Worm (Caenorhabditis elegans) whole organism, L1 larva: Measurements from ENCODE around the gene C49C8.2.

Experiments
- C16A3.4 ChIP-seq: fragments of 150-350 bp; optimal IDR thresholded peaks from 2 replicates; lab custom pipeline; 2014; ENCODE audit warnings: missing biosample characterization, missing genetic modification characterization
- alr-1 ChIP-seq: fragments of 200-800 bp; sonication (Bioruptor generic); optimal IDR thresholded peaks from 2 replicates; lab custom pipeline; 2018; ENCODE audit warnings: borderline replicate concordance, mild to moderate bottlenecking, missing genetic modification characterization, missing compliant biosample characterization
- blmp-1 ChIP-seq: fragments of 150-350 bp; optimal IDR thresholded peaks from 2 replicates; lab custom pipeline; 2014; ENCODE audit warnings: missing biosample characterization, missing genetic modification characterization
- ceh-88 ChIP-seq: fragments of 200-800 bp; sonication (Bioruptor generic); IDR thresholded peaks from 2 replicates; pipeline ENCODE4 v1.3.6; 2022; ENCODE audit warnings: missing genetic modification characterization, missing compliant biosample characterization
- ceh-90 ChIP-seq: sonication (generic microtip); optimal IDR thresholded peaks from 2 replicates; lab custom pipeline; 2016; ENCODE audit warnings: missing genetic modification characterization, missing compliant biosample characterization
- dsc-1 ChIP-seq: sonication (generic microtip); optimal IDR thresholded peaks from 2 replicates; lab custom pipeline; 2016; ENCODE audit warnings: mild to moderate bottlenecking, missing genetic modification characterization, missing compliant biosample characterization
- efl-1 ChIP-seq, 4 experiments: fragments of 150-350 bp; optimal IDR thresholded peaks in 3 of 4; peaks in 1 of 4; 1 replicate in 1 of 4; 2 replicates in 3 of 4; lab custom pipeline; 2014; ENCODE audit warnings: missing biosample characterization in 2 of 4, missing genetic modification characterization in 2 of 4, missing genetic modification reagents in 2 of 4
- efl-3 ChIP-seq: fragments of 200-800 bp; sonication (Bioruptor generic); optimal IDR thresholded peaks from 2 replicates; lab custom pipeline; 2018; ENCODE audit warnings: mild to moderate bottlenecking, missing genetic modification characterization, missing compliant biosample characterization
- egl-13 ChIP-seq: sonication (generic microtip); optimal IDR thresholded peaks from 2 replicates; lab custom pipeline; 2016; ENCODE audit warnings: missing genotype, missing genetic modification reagents, missing genetic modification characterization, missing compliant biosample characterization
- elt-2 ChIP-seq: sonication (generic microtip); optimal IDR thresholded peaks from 2 replicates; lab custom pipeline; 2016; ENCODE audit warnings: missing genetic modification characterization, mild to moderate bottlenecking, inconsistent platforms, missing compliant biosample characterization, missing genetic modification reagents
- ets-5 ChIP-seq: fragments of 200-800 bp; sonication (Bioruptor generic); IDR thresholded peaks from 2 replicates; pipeline ENCODE4 v1.3.6; 2022; ENCODE audit warnings: missing genetic modification characterization, missing compliant biosample characterization
- fkh-4 ChIP-seq: sonication (generic microtip); optimal IDR thresholded peaks from 2 replicates; lab custom pipeline; 2016; ENCODE audit warnings: missing compliant biosample characterization, missing genetic modification characterization, borderline replicate concordance
- jun-1 ChIP-seq: fragments of 150-350 bp; optimal IDR thresholded peaks from 2 replicates; lab custom pipeline; 2014; ENCODE audit warnings: missing biosample characterization, missing genetic modification reagents, missing genetic modification characterization
- lin-13 ChIP-seq: fragments of 150-350 bp; optimal IDR thresholded peaks from 2 replicates; lab custom pipeline; 2014; ENCODE audit warnings: missing biosample characterization, missing genetic modification reagents, missing genetic modification characterization
- lin-14 ChIP-seq: fragments of 200-800 bp; sonication (Bioruptor generic); optimal IDR thresholded peaks from 2 replicates; lab custom pipeline; 2018; ENCODE audit warnings: mild to moderate bottlenecking, missing genetic modification characterization, moderate library complexity, missing compliant biosample characterization
- lsy-2 ChIP-seq, 2 experiments: fragments of 150-350 bp; optimal IDR thresholded peaks; 2 replicates each; lab custom pipeline; 2014; ENCODE audit warnings: missing biosample characterization in 2 of 2, missing genetic modification characterization in 2 of 2
- mdl-1 ChIP-seq, 2 experiments: fragments of 150-350 bp; optimal IDR thresholded peaks; 2 replicates each; lab custom pipeline; 2014 to 2017; ENCODE audit warnings: missing biosample characterization in 2 of 2, missing genetic modification characterization in 2 of 2, inconsistent platforms in 1 of 2
- mep-1 ChIP-seq: fragments of 150-350 bp; optimal IDR thresholded peaks from 2 replicates; lab custom pipeline; 2014; ENCODE audit warnings: missing biosample characterization, missing genetic modification characterization
- nhr-19 ChIP-seq: fragments of 200-800 bp; sonication (Bioruptor generic); conservative IDR thresholded peaks from 2 replicates; pipeline ENCODE4 v1.3.6; 2022; ENCODE audit warnings: missing genetic modification characterization, missing compliant biosample characterization
- nhr-20 ChIP-seq: sonication (generic microtip); optimal IDR thresholded peaks from 2 replicates; lab custom pipeline; 2016; ENCODE audit warnings: mild to moderate bottlenecking, missing genetic modification characterization, missing compliant biosample characterization
- nhr-28 ChIP-seq: fragments of 150-350 bp; optimal IDR thresholded peaks from 2 replicates; lab custom pipeline; 2014; ENCODE audit warnings: missing biosample characterization, missing genetic modification characterization
- nhr-47 ChIP-seq: sonication (generic microtip); optimal IDR thresholded peaks from 2 replicates; lab custom pipeline; 2016; ENCODE audit warnings: mild to moderate bottlenecking, missing genetic modification characterization, moderate library complexity, missing compliant biosample characterization
- nhr-85 ChIP-seq: sonication (generic microtip); peaks from one replicate; lab custom pipeline; 2016; ENCODE audit warnings: missing genetic modification characterization, inconsistent platforms, missing compliant biosample characterization
- pag-3 ChIP-seq: sonication (generic microtip); optimal IDR thresholded peaks from 2 replicates; lab custom pipeline; 2017; ENCODE audit warnings: missing genetic modification characterization, mild to moderate bottlenecking, missing compliant biosample characterization, antibody characterized with exemption, borderline replicate concordance; ENCODE audit not compliant: insufficient read depth
- rnt-1 ChIP-seq: sonication (generic microtip); optimal IDR thresholded peaks from 2 replicates; lab custom pipeline; 2016; ENCODE audit warnings: mild to moderate bottlenecking, missing genetic modification characterization, moderate library complexity, missing compliant biosample characterization
- skn-1 ChIP-seq: fragments of 150-350 bp; optimal IDR thresholded peaks from 2 replicates; lab custom pipeline; 2014; ENCODE audit warnings: missing biosample characterization, missing genetic modification characterization
- snpc-4 ChIP-seq: fragments of 150-350 bp; optimal IDR thresholded peaks from 2 replicates; lab custom pipeline; 2014; ENCODE audit warnings: missing biosample characterization, missing genetic modification characterization
- sptf-1 ChIP-seq: fragments of 150-350 bp; optimal IDR thresholded peaks from 2 replicates; lab custom pipeline; 2014; ENCODE audit warnings: missing biosample characterization, missing genetic modification characterization
- tbx-2 ChIP-seq: sonication (generic microtip); optimal IDR thresholded peaks from 2 replicates; lab custom pipeline; 2016; ENCODE audit warnings: missing genetic modification characterization, missing compliant biosample characterization
- unc-30 ChIP-seq: sonication (generic microtip); optimal IDR thresholded peaks from 2 replicates; lab custom pipeline; 2017; ENCODE audit warnings: missing biosample characterization, missing genetic modification characterization
- unc-86 ChIP-seq: sonication (generic microtip); optimal IDR thresholded peaks from 2 replicates; lab custom pipeline; 2016; ENCODE audit warnings: missing genetic modification characterization, missing compliant biosample characterization
- xbp-1 ChIP-seq: sonication (generic microtip); optimal IDR thresholded peaks from 2 replicates; lab custom pipeline; 2016; ENCODE audit warnings: missing genetic modification characterization, missing compliant biosample characterization
- zag-1 ChIP-seq: fragments of 150-350 bp; optimal IDR thresholded peaks from 2 replicates; lab custom pipeline; 2014; ENCODE audit warnings: missing biosample characterization, missing genetic modification characterization

C49C8.2 gene

DNA sequence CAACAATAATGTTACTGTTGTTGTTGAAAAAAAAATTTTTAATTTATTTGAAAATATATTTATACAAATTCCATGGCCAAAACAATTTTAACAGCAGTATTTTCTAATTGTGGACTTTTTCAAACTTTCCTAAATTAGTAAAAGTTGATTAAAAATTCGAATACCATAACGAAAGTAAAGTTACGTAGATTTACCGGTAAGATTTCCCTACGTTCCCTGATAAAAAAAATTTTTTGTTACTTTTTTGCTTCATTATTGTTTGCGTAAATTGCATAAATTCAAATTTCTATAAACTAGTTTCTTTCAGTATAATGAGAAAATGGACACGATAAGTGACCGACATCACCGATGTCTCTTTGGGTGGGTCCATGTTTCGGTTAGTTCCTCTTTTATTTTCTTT lies 42.0 kb upstream of the C49C8.2 start, which contains the start of gene F42A9.6:
Gene F42A9.6 (plus strand): TSS at position 301 of the 400 bp plus-strand sequence.
- no peak for TF ChIP-seq efl-3 (GFP tag; lab: Kevin White, UChicago)
- no peak for TF ChIP-seq lin-13 (GFP tag; lab: Kevin White, UChicago)
- TF ChIP-seq alr-1 (tag; lab: Kevin White, UChicago): no peak
- TF ChIP-seq jun-1 (tag; lab: Kevin White, UChicago): no peak
- TF ChIP-seq nhr-47: no peak
- TF ChIP-seq rnt-1 (tag; lab: Kevin White, UChicago): no peak
- TF ChIP-seq pag-3 (tag; lab: Kevin White, UChicago): no peak
- no peak for TF ChIP-seq mep-1
- no peak for TF ChIP-seq dsc-1 (tag; lab: Kevin White, UChicago)
- TF ChIP-seq ceh-90: no peak
- TF ChIP-seq unc-30: no peak
- TF ChIP-seq blmp-1 (tag; lab: Kevin White, UChicago): no peak
- no peak for TF ChIP-seq ceh-88 (GFP tag; lab: Robert Waterston, UW)
- no peak for TF ChIP-seq lin-14 (GFP tag; lab: Kevin White, UChicago)
- TF ChIP-seq fkh-4 (tag; lab: Kevin White, UChicago): no peak
- TF ChIP-seq nhr-28 (tag; lab: Kevin White, UChicago): no peak
- no peak for TF ChIP-seq tbx-2 (tag; lab: Kevin White, UChicago)
- no peak for TF ChIP-seq lsy-2 (tag; optimal IDR thresholded peaks at IDR 0.05; lab: Kevin White, UChicago)

ce11 chrIV:8611886-8612542 lies 38.9 kb upstream of the C49C8.2 start, which contains the start of the genes F42A9.17 and cyp-33E2:
TSS of gene F42A9.17 (minus strand) at chrIV:8611936.
TSS of gene cyp-33E2 (plus strand) at chrIV:8612334.
- no peak for TF ChIP-seq nhr-20 (tag; lab: Kevin White, UChicago)
- TF ChIP-seq elt-2 (tag; lab: Kevin White, UChicago): peak; percentile 60
- TF ChIP-seq unc-30: no peak
- TF ChIP-seq unc-86 (tag; lab: Kevin White, UChicago): no peak
- TF ChIP-seq lin-14 (GFP tag; lab: Kevin White, UChicago): peak; percentile 64

DNA sequence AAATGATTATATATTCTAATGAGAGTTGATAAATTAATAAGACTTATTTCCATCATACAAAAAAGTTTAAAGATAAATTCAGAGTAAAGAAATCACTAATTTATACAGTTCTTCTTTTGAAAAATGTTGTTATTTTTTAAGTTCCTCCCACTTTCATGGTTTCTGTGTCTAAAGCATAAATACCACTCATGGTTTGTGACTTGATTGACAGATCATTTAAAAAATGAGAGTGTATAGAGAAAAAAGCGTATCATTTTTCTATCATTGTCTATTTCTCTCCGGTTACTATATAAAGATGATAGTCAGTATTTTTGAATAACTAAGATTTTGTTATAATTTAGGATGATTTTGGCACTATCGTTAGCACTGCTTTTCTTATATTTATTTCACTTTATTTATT lies 36.2 kb upstream of the C49C8.2 start, which contains the start of gene cyp-33E3:
Gene cyp-33E3 (plus strand): TSS at position 316 of the 400 bp plus-strand sequence.
- TF ChIP-seq skn-1 (no peak), efl-3 (GFP tag; lab: Kevin White, UChicago) (no peak), nhr-20 (tag; lab: Kevin White, UChicago) (no peak), egl-13 (tag; lab: Kevin White, UChicago) (no peak), lin-13 (GFP tag; lab: Kevin White, UChicago) (no peak), xbp-1 (tag; lab: Kevin White, UChicago) (no peak), C16A3.4 (no peak), lin-14 (GFP tag; lab: Kevin White, UChicago) (peak; percentile 24), efl-1 (optimal IDR thresholded peaks at IDR 0.05; lab: Kevin White, UChicago) (no peak), efl-1 (GFP tag; optimal IDR thresholded peaks at IDR 0.05 in 1 of 2; lab: Kevin White, UChicago) (peak in 1 of 2 experiments; percentile 11), nhr-19 (GFP tag; lab: Robert Waterston, UW) (no peak), nhr-85 (no peak), mdl-1 (tag; optimal IDR thresholded peaks at IDR 0.05; lab: Kevin White, UChicago) (no peak), ceh-90 (no peak), sptf-1 (tag; lab: Kevin White, UChicago) (no peak), zag-1 (tag; lab: Kevin White, UChicago) (no peak), snpc-4 (tag; lab: Kevin White, UChicago) (no peak), ets-5 (GFP tag; lab: Robert Waterston, UW) (no peak)

DNA sequence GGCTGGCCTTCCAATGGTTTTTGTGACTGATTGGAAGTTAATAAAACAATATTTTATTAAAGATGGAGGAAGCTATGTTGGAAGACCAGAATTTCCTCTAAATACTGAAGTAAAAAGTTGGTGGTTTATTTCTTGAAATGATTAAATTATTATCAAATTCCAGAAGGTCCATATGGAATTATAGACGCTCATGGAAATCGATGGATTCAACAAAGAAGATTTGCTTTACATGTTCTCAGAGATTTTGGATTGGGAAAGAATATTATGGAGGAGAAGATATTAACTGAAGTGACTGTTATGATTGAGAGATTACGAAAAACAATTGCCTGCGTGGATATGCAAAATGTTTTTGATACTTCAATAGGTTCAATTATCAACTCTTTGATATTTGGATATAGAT lies 35.6 kb upstream of the C49C8.2 start:
- TF ChIP-seq xbp-1 (tag; lab: Kevin White, UChicago): no peak
